Fruit fly (Drosophila melanogaster) ovary, adult (tissue): ENCODE measurements around the gene CG46523.

Source experiments
- CG17801 ChIP-seq: fragments of 200-800 bp; optimal IDR thresholded peaks from 2 replicates; lab custom pipeline; 2019; ENCODE audit warnings: missing biosample characterization, mild to moderate bottlenecking, missing genetic modification characterization, moderate library complexity; ENCODE audit not compliant: partially characterized antibody

The CG46523 gene

DNA sequence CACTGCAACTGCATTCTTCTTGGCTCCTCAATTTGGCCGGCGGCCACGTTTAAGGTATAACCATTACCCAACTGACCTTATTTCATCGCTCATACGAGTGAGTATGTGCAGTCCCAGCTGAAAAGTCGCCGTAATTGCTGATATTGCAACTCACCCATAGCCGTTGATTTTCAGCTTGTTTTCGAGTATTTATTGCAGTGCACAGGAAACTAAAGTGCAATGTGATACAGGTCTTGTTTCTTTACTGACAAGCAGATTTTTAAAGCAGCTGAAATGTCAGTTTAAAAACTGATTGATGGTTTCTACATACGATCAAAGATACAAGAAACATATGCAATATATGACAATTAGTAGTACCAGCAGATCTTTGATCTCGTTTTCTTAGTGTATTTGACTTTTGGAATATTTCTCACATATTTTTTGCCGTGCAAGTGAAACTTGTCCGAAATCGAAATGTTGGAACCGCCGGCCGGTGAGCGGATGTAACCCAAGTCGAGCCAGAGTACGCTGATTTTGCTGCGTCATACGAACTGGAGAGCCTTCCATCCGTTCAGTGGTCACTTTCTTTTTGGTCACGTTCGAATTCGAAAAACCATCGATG lies 50.9 kb downstream of the CG46523 start:
- TF ChIP-seq CG17801 (GFP tag; lab: Kevin White, UChicago) = peak; percentile 42

DNA sequence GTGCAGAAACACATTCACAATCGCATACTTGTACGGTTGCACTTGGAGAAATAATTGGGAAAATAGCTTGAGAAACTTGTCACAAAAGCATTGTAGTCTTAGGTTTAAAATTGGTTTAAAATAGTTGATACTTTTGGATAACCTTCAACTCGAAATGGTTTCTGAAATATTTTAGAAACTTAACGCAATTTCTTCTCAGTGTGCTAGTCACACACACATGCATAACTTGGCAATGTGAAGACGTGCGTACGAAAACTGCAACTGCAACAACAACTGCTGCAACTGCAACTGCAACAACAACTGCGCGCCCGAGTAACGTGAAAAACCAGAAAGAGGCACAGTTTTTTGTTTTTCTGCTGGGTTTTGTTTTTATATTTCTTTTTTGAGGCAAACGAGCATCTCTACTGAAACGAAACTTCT lies 52.8 kb downstream of the CG46523 start:
- peak; percentile 81 for TF ChIP-seq CG17801 (GFP tag; lab: Kevin White, UChicago)

DNA sequence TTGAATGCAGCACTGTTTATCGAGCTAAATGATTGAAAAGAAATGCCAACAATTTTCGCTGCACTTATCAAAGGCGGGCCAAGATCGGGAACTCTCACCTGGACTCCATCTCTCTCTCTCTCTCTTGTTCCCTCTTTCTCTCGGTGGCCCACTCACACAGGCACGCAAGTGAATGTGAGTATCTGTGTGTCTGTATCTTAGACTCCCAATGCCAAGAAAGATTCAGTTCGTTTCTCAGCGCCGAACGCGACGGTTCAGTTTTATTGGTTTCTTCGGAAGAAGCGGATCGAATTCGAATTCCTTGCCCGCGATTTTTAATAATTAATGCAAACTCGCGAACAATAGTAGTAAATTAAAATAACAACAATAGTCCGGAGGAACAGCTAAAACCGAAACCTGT lies 53.5 kb downstream of the CG46523 start, which contains the start of gene Tmhs:
Gene Tmhs (plus strand): TSS at position 222 of the 400 bp plus-strand sequence.
- TF ChIP-seq CG17801 (GFP tag; lab: Kevin White, UChicago) = no peak

DNA sequence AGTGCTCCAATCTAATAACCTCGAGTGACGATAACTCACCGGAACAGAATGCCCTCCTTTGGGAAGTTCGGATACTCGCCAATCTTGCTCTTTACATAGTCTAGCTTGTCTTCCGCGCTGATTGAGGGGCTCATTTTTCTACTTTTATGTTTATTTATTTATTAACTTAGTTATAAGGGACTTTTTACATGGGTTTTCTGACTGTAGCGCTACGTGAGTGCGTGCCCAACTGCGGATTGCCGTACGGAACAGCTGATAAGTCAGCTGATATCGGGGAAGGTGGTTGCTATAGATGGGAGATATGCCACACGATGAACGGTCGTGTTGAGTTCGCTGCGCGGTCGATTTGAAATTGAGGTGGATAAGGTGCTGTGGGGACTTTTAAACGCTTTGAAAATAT lies 54.3 kb downstream of the CG46523 start, which contains the start of gene Aprt:
Gene Aprt (minus strand): TSS at position 368 of the 400 bp plus-strand sequence.
- TF ChIP-seq CG17801 (GFP tag; lab: Kevin White, UChicago) = peak; percentile 44
